Fruit fly (Drosophila melanogaster) whole organism, embryonic: Measurements from ENCODE around the gene CG14930.

ENCODE experiments used
- Atf-2 ChIP-seq: fragments of 200-800 bp; sonication (Bioruptor generic); optimal IDR thresholded peaks from 2 replicates; lab custom pipeline; 2016; ENCODE audit warnings: missing biosample characterization, missing genetic modification characterization
- Bgb ChIP-seq: fragments of 200-800 bp; sonication (Bioruptor generic); IDR thresholded peaks from 2 replicates; pipeline ENCODE4 v1.3.6; 2022; ENCODE audit warnings: missing biosample characterization, missing genetic modification characterization; ENCODE audit not compliant: partially characterized antibody
- CG11093 ChIP-seq: fragments of 200-800 bp; sonication (Bioruptor generic); IDR thresholded peaks from 3 replicates; pipeline ENCODE4 v1.3.6; 2022; ENCODE audit warnings: missing biosample characterization, missing genetic modification characterization
- CG11398 ChIP-seq: fragments of 200-800 bp; sonication (Bioruptor generic); optimal IDR thresholded peaks from 2 replicates; lab custom pipeline; 2016; ENCODE audit warnings: missing biosample characterization, missing genetic modification characterization
- CG12391 ChIP-seq: fragments of 200-800 bp; sonication (Bioruptor generic); optimal IDR thresholded peaks from 3 replicates; lab custom pipeline; 2018; ENCODE audit warnings: missing biosample characterization, mild to moderate bottlenecking, missing genetic modification characterization, moderate library complexity
- CG12659 ChIP-seq: fragments of 200-800 bp; sonication (Bioruptor generic); optimal IDR thresholded peaks from 3 replicates; lab custom pipeline; 2017; ENCODE audit warnings: mild to moderate bottlenecking, missing biosample characterization, missing genetic modification reagents, missing genetic modification characterization
- CG13287 ChIP-seq: fragments of 200-800 bp; sonication (Bioruptor generic); IDR thresholded peaks from 2 replicates; pipeline ENCODE4 v1.3.6; 2022; ENCODE audit warnings: missing biosample characterization, missing genetic modification characterization; ENCODE audit not compliant: partially characterized antibody
- CG16779 ChIP-seq: fragments of 200-800 bp; sonication (Bioruptor generic); IDR thresholded peaks from 2 replicates; pipeline ENCODE4 v1.3.6; 2022; ENCODE audit warnings: missing biosample characterization, missing genetic modification characterization
- CG16863 ChIP-seq: fragments of 200-800 bp; sonication (Bioruptor generic); optimal IDR thresholded peaks from 3 replicates; lab custom pipeline; 2016; ENCODE audit warnings: missing biosample characterization, missing genetic modification characterization
- CG1792 ChIP-seq: fragments of 200-800 bp; sonication (Bioruptor generic); optimal IDR thresholded peaks from 2 replicates; lab custom pipeline; 2016; ENCODE audit warnings: missing biosample characterization, missing genetic modification characterization
- CG2875 ChIP-seq: fragments of 200-800 bp; sonication (Bioruptor generic); optimal IDR thresholded peaks from 2 replicates; lab custom pipeline; 2017; ENCODE audit warnings: missing biosample characterization, mild to moderate bottlenecking, missing genetic modification characterization, missing genetic modification reagents
- CG30431 ChIP-seq: fragments of 200-800 bp; sonication (Bioruptor generic); optimal IDR thresholded peaks from 2 replicates; lab custom pipeline; 2017; ENCODE audit warnings: missing biosample characterization, missing genetic modification characterization
- CG31441 ChIP-seq: fragments of 200-800 bp; sonication (Bioruptor generic); IDR thresholded peaks from 2 replicates; pipeline ENCODE4 v1.3.6; 2022; ENCODE audit warnings: missing biosample characterization, missing genetic modification characterization
- CG34376 ChIP-seq: fragments of 200-800 bp; sonication (Bioruptor generic); optimal IDR thresholded peaks from 2 replicates; lab custom pipeline; 2018; ENCODE audit warnings: missing biosample characterization, mild to moderate bottlenecking, missing genetic modification characterization
- CG7745 ChIP-seq: fragments of 200-800 bp; sonication (Bioruptor generic); optimal IDR thresholded peaks from 2 replicates; lab custom pipeline; 2018; ENCODE audit warnings: missing biosample characterization, mild to moderate bottlenecking, missing genetic modification characterization, moderate library complexity
- CG7987 ChIP-seq: fragments of 200-800 bp; sonication (Bioruptor generic); optimal IDR thresholded peaks from 2 replicates; lab custom pipeline; 2018; ENCODE audit warnings: missing biosample characterization, mild to moderate bottlenecking, missing genetic modification characterization, moderate library complexity
- CG8089 ChIP-seq: fragments of 200-800 bp; sonication (Bioruptor generic); optimal IDR thresholded peaks from 3 replicates; lab custom pipeline; 2016; ENCODE audit warnings: missing biosample characterization, missing genetic modification characterization
- CrebB ChIP-seq: fragments of 200-800 bp; sonication (Bioruptor generic); optimal IDR thresholded peaks from 3 replicates; lab custom pipeline; 2018; ENCODE audit warnings: missing biosample characterization, mild to moderate bottlenecking, missing genetic modification characterization
- Dbx ChIP-seq: fragments of 200-800 bp; sonication (Bioruptor generic); IDR thresholded peaks from 3 replicates; pipeline ENCODE4 v1.3.6; 2022; ENCODE audit warnings: missing biosample characterization, missing genetic modification characterization
- Dp ChIP-seq: fragments of 200-800 bp; sonication (Bioruptor generic); optimal IDR thresholded peaks from 2 replicates; lab custom pipeline; 2018; ENCODE audit warnings: missing biosample characterization, mild to moderate bottlenecking, missing genetic modification characterization, moderate library complexity
- Ets65A ChIP-seq: fragments of 200-800 bp; sonication (Bioruptor generic); peaks from one replicate; lab custom pipeline; 2016; ENCODE audit warnings: missing biosample characterization, missing genetic modification characterization
- Hand ChIP-seq: fragments of 200-800 bp; sonication (Bioruptor generic); optimal IDR thresholded peaks from 2 replicates; lab custom pipeline; 2017; ENCODE audit warnings: mild to moderate bottlenecking, missing biosample characterization, missing genetic modification reagents, missing genetic modification characterization
- MESR4 ChIP-seq: fragments of 200-800 bp; sonication (Bioruptor generic); optimal IDR thresholded peaks from 2 replicates; lab custom pipeline; 2018; ENCODE audit warnings: missing biosample characterization, mild to moderate bottlenecking, missing genetic modification characterization, moderate library complexity
- MTF-1 ChIP-seq: fragments of 200-800 bp; sonication (Bioruptor generic); optimal IDR thresholded peaks from 2 replicates; lab custom pipeline; 2018; ENCODE audit warnings: missing biosample characterization, mild to moderate bottlenecking, missing genetic modification characterization, borderline replicate concordance
- Neu2 ChIP-seq: fragments of 200-800 bp; sonication (Bioruptor generic); optimal IDR thresholded peaks from 3 replicates; lab custom pipeline; 2016; ENCODE audit warnings: missing biosample characterization, missing genetic modification characterization, borderline replicate concordance
- Nf-YC ChIP-seq: fragments of 200-800 bp; optimal IDR thresholded peaks from 3 replicates; lab custom pipeline; 2019; ENCODE audit warnings: missing biosample characterization, mild to moderate bottlenecking, missing genetic modification characterization, moderate library complexity
- Rfx ChIP-seq: fragments of 200-800 bp; sonication (Bioruptor generic); IDR thresholded peaks from 2 replicates; pipeline ENCODE4 v1.3.6; 2022; ENCODE audit warnings: missing biosample characterization, missing genetic modification characterization
- Scr ChIP-seq: fragments of 200-800 bp; sonication (Bioruptor generic); IDR thresholded peaks from 2 replicates; pipeline ENCODE4 v1.3.6; 2022; ENCODE audit warnings: missing biosample characterization, missing genetic modification characterization; ENCODE audit not compliant: partially characterized antibody
- TFAM ChIP-seq: fragments of 200-800 bp; sonication (Bioruptor generic); optimal IDR thresholded peaks from 2 replicates; lab custom pipeline; 2017; ENCODE audit warnings: missing biosample characterization, missing genetic modification characterization, inconsistent platforms
- Trl ChIP-seq, 3 experiments: fragments of >200 bp in 2 of 3; fragments of 200-800 bp in 1 of 3; sonication (Bioruptor generic) in 1 of 3; optimal IDR thresholded peaks; 2 replicates in 1 of 3; 3 replicates in 2 of 3; lab custom pipeline; 2016 to 2017; ENCODE audit warnings: missing biosample characterization in 1 of 3, missing genetic modification characterization in 1 of 3
- Usf ChIP-seq: fragments of 200-800 bp; sonication (Bioruptor generic); optimal IDR thresholded peaks from 2 replicates; lab custom pipeline; 2017; ENCODE audit warnings: missing genotype, missing biosample characterization, missing genetic modification characterization
- Xbp1 ChIP-seq: fragments of 200-800 bp; sonication (Bioruptor generic); optimal IDR thresholded peaks from 3 replicates; lab custom pipeline; 2016; ENCODE audit warnings: missing biosample characterization, mild to moderate bottlenecking, missing genetic modification characterization
- bigmax ChIP-seq: fragments of 200-800 bp; sonication (Bioruptor generic); optimal IDR thresholded peaks from 2 replicates; lab custom pipeline; 2018; ENCODE audit warnings: missing biosample characterization, mild to moderate bottlenecking, missing genetic modification characterization
- chm ChIP-seq: fragments of 200-800 bp; sonication (Bioruptor generic); IDR thresholded peaks from 2 replicates; pipeline ENCODE4 v1.3.6; 2022; ENCODE audit warnings: missing biosample characterization, missing genetic modification characterization
- disco-r ChIP-seq: fragments of 200-800 bp; sonication (Bioruptor generic); optimal IDR thresholded peaks from 2 replicates; lab custom pipeline; 2016; ENCODE audit warnings: missing biosample characterization, missing genetic modification characterization
- dm ChIP-seq: fragments of 200-800 bp; sonication (Bioruptor generic); optimal IDR thresholded peaks from 3 replicates; lab custom pipeline; 2016; ENCODE audit warnings: missing biosample characterization, missing genetic modification characterization
- ftz-f1 ChIP-seq: fragments of 200-800 bp; sonication (Bioruptor generic); optimal IDR thresholded peaks from 2 replicates; lab custom pipeline; 2016; ENCODE audit warnings: missing biosample characterization, missing genetic modification characterization
- gem ChIP-seq: fragments of 200-800 bp; sonication (Bioruptor generic); optimal IDR thresholded peaks from 2 replicates; lab custom pipeline; 2019; ENCODE audit warnings: missing biosample characterization, mild to moderate bottlenecking, missing genetic modification characterization, moderate library complexity
- kah ChIP-seq: fragments of 200-800 bp; sonication (Bioruptor generic); optimal IDR thresholded peaks from 2 replicates; lab custom pipeline; 2018; ENCODE audit warnings: missing biosample characterization, mild to moderate bottlenecking, missing genetic modification characterization
- mirr ChIP-seq: fragments of 200-800 bp; sonication (Bioruptor generic); optimal IDR thresholded peaks from 3 replicates; lab custom pipeline; 2018; ENCODE audit warnings: missing biosample characterization, mild to moderate bottlenecking, missing genetic modification characterization
- psq ChIP-seq: fragments of 200-800 bp; sonication (Bioruptor generic); optimal IDR thresholded peaks from 2 replicates; lab custom pipeline; 2017; ENCODE audit warnings: missing biosample characterization, missing genetic modification characterization
- salm ChIP-seq: fragments of 200-800 bp; sonication (Bioruptor generic); optimal IDR thresholded peaks from 2 replicates; lab custom pipeline; 2018; ENCODE audit warnings: missing biosample characterization, mild to moderate bottlenecking, missing genetic modification characterization
- sna ChIP-seq: fragments of 200-800 bp; sonication (Bioruptor generic); IDR thresholded peaks from 2 replicates; pipeline ENCODE4 v1.3.6; 2022; ENCODE audit warnings: missing biosample characterization, missing genetic modification characterization; ENCODE audit not compliant: partially characterized antibody
- so ChIP-seq: fragments of 200-800 bp; sonication (Bioruptor generic); IDR thresholded peaks from 3 replicates; pipeline ENCODE4 v1.3.6; 2022; ENCODE audit warnings: missing biosample characterization, missing genetic modification characterization
- sqz ChIP-seq: fragments of 200-800 bp; sonication (Bioruptor generic); optimal IDR thresholded peaks from 3 replicates; lab custom pipeline; 2018; ENCODE audit warnings: missing biosample characterization, mild to moderate bottlenecking, missing genetic modification characterization
- sr ChIP-seq: fragments of 200-800 bp; sonication (Bioruptor generic); IDR thresholded peaks from 3 replicates; pipeline ENCODE4 v1.3.6; 2022; ENCODE audit warnings: missing biosample characterization, missing genetic modification characterization
- vnd ChIP-seq: fragments of 200-800 bp; sonication (Bioruptor generic); IDR thresholded peaks from 3 replicates; pipeline ENCODE4 v1.3.6; 2022; ENCODE audit warnings: missing biosample characterization, missing genetic modification characterization; ENCODE audit not compliant: partially characterized antibody
- wdn ChIP-seq: fragments of 200-800 bp; sonication (Bioruptor generic); IDR thresholded peaks from 2 replicates; pipeline ENCODE4 v1.3.6; 2022; ENCODE audit warnings: missing biosample characterization, missing genetic modification characterization
- wor ChIP-seq: fragments of 200-800 bp; sonication (Bioruptor generic); IDR thresholded peaks from 2 replicates; pipeline ENCODE4 v1.3.6; 2022; ENCODE audit warnings: missing biosample characterization, missing genetic modification characterization
- yki ChIP-seq: fragments of >200 bp; optimal IDR thresholded peaks from 3 replicates; lab custom pipeline; 2018

CG14930 gene

DNA sequence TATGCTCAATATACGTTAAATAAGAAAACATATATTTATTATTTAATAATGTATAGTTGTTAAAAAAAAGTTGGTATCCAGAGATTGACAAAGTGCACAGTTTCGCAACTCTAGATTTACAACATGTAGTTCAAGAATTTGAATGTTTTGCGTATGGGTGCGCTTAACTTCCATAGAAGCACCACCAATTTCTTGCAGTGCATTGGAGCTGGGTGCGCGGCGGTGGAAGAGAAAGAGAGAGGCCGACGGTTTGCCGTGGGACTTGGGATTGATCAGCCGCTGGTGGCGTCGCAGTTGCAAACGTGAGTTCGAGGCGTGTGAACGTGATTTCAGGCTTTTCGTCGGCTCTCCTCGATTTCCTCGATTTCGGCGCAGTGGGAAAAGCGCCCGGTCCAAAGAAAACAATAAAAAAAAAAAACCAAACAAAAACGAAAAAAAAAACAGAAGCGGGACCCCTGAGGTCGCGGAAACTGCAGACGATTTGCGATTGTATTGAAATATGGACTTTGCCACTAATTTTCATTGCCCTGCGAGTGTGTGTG, 19.6 kb downstream of the CG14930 start, which contains the start of gene spz4 (continued):
- TF ChIP-seq MTF-1 (GFP tag; lab: Kevin White, UChicago) = no peak
- TF ChIP-seq wdn (GFP tag; lab: Robert Waterston, UW) = no peak
- no peak for TF ChIP-seq Bgb
- TF ChIP-seq Ets65A (GFP tag; lab: Kevin White, UChicago) = no peak
- no peak for TF ChIP-seq MESR4
- TF ChIP-seq sqz = peak; percentile 39
- TF ChIP-seq CG7745 (tag; lab: Kevin White, UChicago) = no peak
- no peak; the same call in 2 of the 3 replicates for TF ChIP-seq sr (GFP tag; lab: Robert Waterston, UW)
- TF ChIP-seq TFAM (GFP tag; lab: Kevin White, UChicago) = no peak
- peak; percentile 30 for TF ChIP-seq gem (tag; lab: Kevin White, UChicago)
- no peak for TF ChIP-seq CG11398
- TF ChIP-seq Dbx = no peak
- no peak for TF ChIP-seq yki
- TF ChIP-seq salm = no peak
- TF ChIP-seq CG31441 (GFP tag; lab: Robert Waterston, UW) = 0 out of 2 replicates have a peak, but pooled peaks have one; percentile 13
- TF ChIP-seq CG16779 (GFP tag; lab: Robert Waterston, UW) = no peak
- no peak for TF ChIP-seq so (GFP tag; lab: Robert Waterston, UW)
- TF ChIP-seq Usf (GFP tag; lab: Kevin White, UChicago) = no peak
- no peak for TF ChIP-seq vnd (GFP tag; lab: Robert Waterston, UW)
- no peak for TF ChIP-seq Dp (GFP tag; lab: Kevin White, UChicago)
- TF ChIP-seq Scr (GFP tag; lab: Robert Waterston, UW) = no peak
- TF ChIP-seq CG12391 = no peak
- peak; percentile 27; the same call in 1 of the 2 replicates for TF ChIP-seq Rfx
- TF ChIP-seq Nf-YC (tag; lab: Kevin White, UChicago) = no peak
- no peak for TF ChIP-seq kah (GFP tag; lab: Kevin White, UChicago)
- TF ChIP-seq mirr (GFP tag; lab: Kevin White, UChicago) = no peak
- no peak for TF ChIP-seq sna
- TF ChIP-seq bigmax (GFP tag; lab: Kevin White, UChicago) = no peak
- TF ChIP-seq CG30431 (GFP tag; lab: Kevin White, UChicago) = no peak
- no peak for TF ChIP-seq CG16863
- no peak for TF ChIP-seq CG34376
- TF ChIP-seq Atf-2 = no peak
- TF ChIP-seq CG7987 (GFP tag; lab: Kevin White, UChicago) = no peak
- no peak for TF ChIP-seq disco-r (GFP tag; lab: Kevin White, UChicago)
- no peak for TF ChIP-seq CG1792 (GFP tag; lab: Kevin White, UChicago)
- peak; percentile 14 for TF ChIP-seq Xbp1 (GFP tag; lab: Kevin White, UChicago)
- TF ChIP-seq CG2875 (GFP tag; lab: Kevin White, UChicago) = no peak
- no peak for TF ChIP-seq psq (GFP tag; lab: Kevin White, UChicago)
- no peak for TF ChIP-seq Hand (GFP tag; lab: Kevin White, UChicago)
- peak; percentile 1 for TF ChIP-seq CG12659 (GFP tag; lab: Kevin White, UChicago)
- TF ChIP-seq CG11093 (GFP tag; lab: Robert Waterston, UW) = no peak
- TF ChIP-seq chm (GFP tag; lab: Robert Waterston, UW) = no peak
- TF ChIP-seq CrebB = no peak
- TF ChIP-seq ftz-f1 (GFP tag; lab: Kevin White, UChicago) = no peak
- TF ChIP-seq CG8089 = no peak
- no peak for TF ChIP-seq CG13287 (GFP tag; lab: Robert Waterston, UW)
- TF ChIP-seq dm (GFP tag; lab: Kevin White, UChicago) = no peak
- TF ChIP-seq wor = no peak
- no peak for TF ChIP-seq Neu2 (GFP tag; lab: Kevin White, UChicago)
- peak in 1 of 2 experiments; percentile 2 for TF ChIP-seq Trl (optimal IDR thresholded peaks at IDR 0.05; lab: Kevin White, UChicago)
- no peak for TF ChIP-seq Trl (GFP tag; optimal IDR thresholded peaks at IDR 0.05; lab: Kevin White, UChicago)
